Fruit fly (Drosophila melanogaster): Measurements from ENCODE around the gene CG7768.

CG7768 gene

DNA sequence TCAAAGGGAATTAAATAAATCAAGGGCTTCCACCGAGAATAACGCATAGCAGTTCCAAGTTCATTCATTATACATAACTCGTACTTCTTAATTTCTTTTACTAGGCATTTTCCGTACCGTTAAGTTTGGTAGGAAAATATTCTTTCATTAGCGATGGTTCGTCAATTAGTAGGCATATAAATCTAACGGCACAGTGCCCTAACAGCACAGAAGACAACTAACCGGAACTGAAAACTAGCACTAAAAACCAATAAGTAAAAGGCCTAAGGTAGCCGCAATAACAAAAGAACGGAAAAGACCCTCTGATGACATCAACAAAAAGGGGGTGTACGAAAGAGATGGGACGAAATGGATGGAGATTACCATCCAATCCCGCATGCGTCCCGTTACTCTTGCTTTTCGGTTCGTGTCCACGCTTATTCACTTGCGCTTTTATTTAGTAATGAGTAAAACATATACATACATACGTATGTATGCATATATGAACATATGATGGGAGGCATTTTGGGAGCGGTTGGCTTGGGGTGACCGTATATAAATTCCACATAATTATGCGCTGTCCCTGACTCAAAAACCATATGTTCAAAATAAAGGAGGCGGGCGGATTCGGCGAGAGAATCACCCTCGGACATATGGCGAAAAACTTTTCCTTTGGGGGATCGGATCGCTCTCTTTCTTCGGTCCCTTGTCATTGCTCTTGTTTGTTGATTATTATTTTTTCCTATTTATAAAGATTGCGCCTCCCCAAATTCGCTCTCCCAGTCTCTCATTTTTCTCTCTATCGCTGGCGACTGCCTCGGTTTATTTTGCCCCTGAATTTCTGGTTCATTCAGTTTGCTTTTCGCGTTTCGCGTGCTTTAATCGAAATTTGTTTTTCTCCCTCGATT, 2.9 kb downstream of the CG7768 start (continued):
- TF ChIP-seq NK7.1 (GFP tag; optimal IDR thresholded peaks at IDR 0.05), result no peak
- no peak for TF ChIP-seq prd (optimal IDR thresholded peaks at IDR 0.05)
- TF ChIP-seq prd (GFP tag; IDR thresholded peaks at IDR 0.05), result no peak
- TF ChIP-seq grn (GFP tag; optimal IDR thresholded peaks at IDR 0.05), result no peak
- TF ChIP-seq CG10267 (tag; optimal IDR thresholded peaks at IDR 0.05), result no peak
- TF ChIP-seq tio (GFP tag; optimal IDR thresholded peaks at IDR 0.05), result no peak
- no peak for TF ChIP-seq bowl (GFP tag; IDR thresholded peaks at IDR 0.05)
- TF ChIP-seq CG18476 (GFP tag; optimal IDR thresholded peaks at IDR 0.05), result no peak
- no peak for TF ChIP-seq bcd (GFP tag; optimal IDR thresholded peaks at IDR 0.05)
- no peak for TF ChIP-seq Bteb2 (GFP tag; optimal IDR thresholded peaks at IDR 0.05)
- TF ChIP-seq gcm (GFP tag; optimal IDR thresholded peaks at IDR 0.05), result peak; percentile 70
- TF ChIP-seq hb (GFP tag; IDR thresholded peaks at IDR 0.05; ENCODE audit: partially characterized antibody), result no peak
- TF ChIP-seq CG2875 (GFP tag; optimal IDR thresholded peaks at IDR 0.05), result no peak
- TF ChIP-seq Meics (GFP tag; optimal IDR thresholded peaks at IDR 0.05), result no peak
- TF ChIP-seq CG6254 (GFP tag; optimal IDR thresholded peaks at IDR 0.05), result no peak
- TF ChIP-seq CG14667 (GFP tag; IDR thresholded peaks at IDR 0.05), result no peak
- no peak for TF ChIP-seq kah (GFP tag; optimal IDR thresholded peaks at IDR 0.05)
- TF ChIP-seq stwl (tag; optimal IDR thresholded peaks at IDR 0.05), result peak; percentile 61
- TF ChIP-seq CG3726 (GFP tag; IDR thresholded peaks at IDR 0.05), result no peak
- peak; percentile 97 for TF ChIP-seq Blimp-1 (GFP tag; optimal IDR thresholded peaks at IDR 0.05)
- no peak for TF ChIP-seq CG8944 (GFP tag; optimal IDR thresholded peaks at IDR 0.05)
- no peak for TF ChIP-seq CG8478 (optimal IDR thresholded peaks at IDR 0.05)
- no peak for TF ChIP-seq ato (GFP tag; IDR thresholded peaks at IDR 0.05; ENCODE audit: partially characterized antibody)
- TF ChIP-seq caup (GFP tag; optimal IDR thresholded peaks at IDR 0.05; ENCODE audit: severe bottlenecking), result no peak
- peak; percentile 18 for TF ChIP-seq CTCF (GFP tag; optimal IDR thresholded peaks at IDR 0.05)
- TF ChIP-seq grau (tag; optimal IDR thresholded peaks at IDR 0.05), result no peak
- TF ChIP-seq CG10209 (GFP tag; optimal IDR thresholded peaks at IDR 0.05), result no peak
- TF ChIP-seq gsb (GFP tag; IDR thresholded peaks at IDR 0.05), result no peak
- TF ChIP-seq sens (GFP tag), result peak; percentile 74
- no peak for TF ChIP-seq Xbp1 (GFP tag; optimal IDR thresholded peaks at IDR 0.05)
- TF ChIP-seq exex (tag; optimal IDR thresholded peaks at IDR 0.05), result no peak
- no peak for TF ChIP-seq mirr (GFP tag; optimal IDR thresholded peaks at IDR 0.05)
- no peak for TF ChIP-seq otp (GFP tag; IDR thresholded peaks at IDR 0.05)
- TF ChIP-seq p53 (GFP tag; optimal IDR thresholded peaks at IDR 0.05), result no peak
- TF ChIP-seq ERR (GFP tag; optimal IDR thresholded peaks at IDR 0.05), result peak; percentile 5
- TF ChIP-seq cg (GFP tag; optimal IDR thresholded peaks at IDR 0.05), result peak; percentile 53
- TF ChIP-seq CG17829 (tag; optimal IDR thresholded peaks at IDR 0.05), result no peak
- TF ChIP-seq ken (GFP tag; IDR thresholded peaks at IDR 0.05), result no peak
- TF ChIP-seq nau (GFP tag; optimal IDR thresholded peaks at IDR 0.05), result no peak
- no peak for TF ChIP-seq TFAM (GFP tag; optimal IDR thresholded peaks at IDR 0.05)
- no peak for TF ChIP-seq E2f1 (GFP tag; IDR thresholded peaks at IDR 0.05)
- no peak for TF ChIP-seq toy (GFP tag; IDR thresholded peaks at IDR 0.05)
- TF ChIP-seq eyg (GFP tag; optimal IDR thresholded peaks at IDR 0.05), result no peak
- no peak for TF ChIP-seq gce (GFP tag; IDR thresholded peaks at IDR 0.05)
- no peak for TF ChIP-seq gt (GFP tag; IDR thresholded peaks at IDR 0.05)
- no peak for TF ChIP-seq ttk (GFP tag; IDR thresholded peaks at IDR 0.05)
- no peak for TF ChIP-seq CG18599 (GFP tag; optimal IDR thresholded peaks at IDR 0.05)
- no peak for TF ChIP-seq crc (GFP tag; optimal IDR thresholded peaks at IDR 0.05)
- peak; percentile 83 for TF ChIP-seq CG8290 (GFP tag; optimal IDR thresholded peaks at IDR 0.05)
- peak in 1 of 2 experiments; percentile 34 for TF ChIP-seq CG8290 (tag; optimal IDR thresholded peaks at IDR 0.05)
- TF ChIP-seq Xrp1 (GFP tag; IDR thresholded peaks at IDR 0.05), result no peak
- no peak for TF ChIP-seq Tbp (GFP tag; optimal IDR thresholded peaks at IDR 0.05)

Measured in whole organism, embryonic.